Fruit fly (Drosophila melanogaster) whole organism, embryonic: ENCODE results near the gene unc-119.

ENCODE experiments used
- ATbp ChIP-seq: fragments of 200-800 bp; sonication (Bioruptor generic); optimal IDR thresholded peaks from 2 replicates; lab custom pipeline; 2017; ENCODE audit warnings: missing biosample characterization, mild to moderate bottlenecking, missing genetic modification characterization, missing genetic modification reagents
- Adf1 ChIP-seq: fragments of 200-800 bp; sonication (Bioruptor generic); IDR thresholded peaks from 2 replicates; pipeline ENCODE4 v1.3.6; 2022; ENCODE audit warnings: missing biosample characterization, missing genetic modification characterization
- C15 ChIP-seq: fragments of 200-800 bp; sonication (Bioruptor generic); IDR thresholded peaks from 3 replicates; pipeline ENCODE4 v1.3.6; 2022; ENCODE audit warnings: missing biosample characterization, missing genetic modification characterization
- CG10209 ChIP-seq: fragments of 200-800 bp; sonication (Bioruptor generic); optimal IDR thresholded peaks from 3 replicates; lab custom pipeline; 2017; ENCODE audit warnings: missing biosample characterization, mild to moderate bottlenecking, missing genetic modification characterization, missing genetic modification reagents
- CG10274 ChIP-seq: fragments of 200-800 bp; sonication (Bioruptor generic); optimal IDR thresholded peaks from 3 replicates; lab custom pipeline; 2017; ENCODE audit warnings: missing biosample characterization, mild to moderate bottlenecking, missing genetic modification characterization
- CG10366 ChIP-seq: fragments of 200-800 bp; sonication (Bioruptor generic); IDR thresholded peaks from 2 replicates; pipeline ENCODE4 v1.3.6; 2022; ENCODE audit warnings: missing biosample characterization, missing genetic modification characterization
- CG10543 ChIP-seq: fragments of 200-800 bp; sonication (Bioruptor generic); optimal IDR thresholded peaks from 3 replicates; lab custom pipeline; 2017; ENCODE audit warnings: missing biosample characterization, mild to moderate bottlenecking, missing genetic modification characterization, moderate library complexity
- CG10565 ChIP-seq: fragments of 200-800 bp; sonication (Bioruptor generic); optimal IDR thresholded peaks from 3 replicates; lab custom pipeline; 2016; ENCODE audit warnings: missing biosample characterization, mild to moderate bottlenecking, missing genetic modification characterization
- CG11560 ChIP-seq: fragments of 200-800 bp; sonication (Bioruptor generic); IDR thresholded peaks from 3 replicates; pipeline ENCODE4 v1.3.6; 2022; ENCODE audit warnings: missing biosample characterization, missing genetic modification characterization
- CG14050 ChIP-seq: fragments of 200-800 bp; sonication (Bioruptor generic); IDR thresholded peaks from 3 replicates; pipeline ENCODE4 v1.3.6; 2022; ENCODE audit warnings: missing biosample characterization, missing genetic modification characterization
- CG1602 ChIP-seq: fragments of 200-800 bp; sonication (Bioruptor generic); optimal IDR thresholded peaks from 3 replicates; lab custom pipeline; 2016; ENCODE audit warnings: missing biosample characterization, missing genetic modification characterization
- CG17802 ChIP-seq: fragments of 200-800 bp; sonication (Bioruptor generic); optimal IDR thresholded peaks from 2 replicates; lab custom pipeline; 2018; ENCODE audit warnings: missing biosample characterization, mild to moderate bottlenecking, missing genetic modification characterization, moderate library complexity
- CG1792 ChIP-seq: fragments of 200-800 bp; sonication (Bioruptor generic); optimal IDR thresholded peaks from 2 replicates; lab custom pipeline; 2016; ENCODE audit warnings: missing biosample characterization, missing genetic modification characterization
- CG18476 ChIP-seq: fragments of 200-800 bp; sonication (Bioruptor generic); optimal IDR thresholded peaks from 2 replicates; lab custom pipeline; 2016; ENCODE audit warnings: missing biosample characterization, mild to moderate bottlenecking, missing genetic modification characterization
- CG18619 ChIP-seq: fragments of 200-800 bp; sonication (Bioruptor generic); optimal IDR thresholded peaks from 3 replicates; lab custom pipeline; 2017; ENCODE audit warnings: missing biosample characterization, mild to moderate bottlenecking, missing genetic modification characterization
- CG2678 ChIP-seq: fragments of 200-800 bp; sonication (Bioruptor generic); optimal IDR thresholded peaks from 3 replicates; lab custom pipeline; 2019; ENCODE audit warnings: missing biosample characterization, mild to moderate bottlenecking, missing genetic modification characterization, moderate library complexity
- CG2875 ChIP-seq: fragments of 200-800 bp; sonication (Bioruptor generic); optimal IDR thresholded peaks from 2 replicates; lab custom pipeline; 2017; ENCODE audit warnings: missing biosample characterization, mild to moderate bottlenecking, missing genetic modification characterization, missing genetic modification reagents
- CG31365 ChIP-seq: fragments of 200-800 bp; sonication (Bioruptor generic); optimal IDR thresholded peaks from 2 replicates; lab custom pipeline; 2018; ENCODE audit warnings: missing biosample characterization, mild to moderate bottlenecking, missing genetic modification characterization
- CG32767 ChIP-seq: fragments of 200-800 bp; sonication (Bioruptor generic); IDR thresholded peaks from 2 replicates; pipeline ENCODE4 v1.3.6; 2022; ENCODE audit warnings: missing biosample characterization, missing genetic modification characterization
- CG34422 ChIP-seq: fragments of 200-800 bp; sonication (Bioruptor generic); IDR thresholded peaks from 3 replicates; pipeline ENCODE4 v1.3.6; 2022; ENCODE audit warnings: missing biosample characterization, missing genetic modification characterization
- CG42726 ChIP-seq: fragments of 200-800 bp; sonication (Bioruptor generic); IDR thresholded peaks from 2 replicates; pipeline ENCODE4 v1.3.6; 2022; ENCODE audit warnings: missing biosample characterization, missing genetic modification characterization; ENCODE audit not compliant: partially characterized antibody
- CG4854 ChIP-seq: fragments of 200-800 bp; sonication (Bioruptor generic); optimal IDR thresholded peaks from 2 replicates; lab custom pipeline; 2016; ENCODE audit warnings: missing biosample characterization, missing genetic modification characterization, inconsistent platforms
- CG6689 ChIP-seq: fragments of 200-800 bp; sonication (Bioruptor generic); IDR thresholded peaks from 2 replicates; pipeline ENCODE4 v1.3.6; 2022; ENCODE audit warnings: missing biosample characterization, missing genetic modification characterization
- CG7928 ChIP-seq: fragments of 200-800 bp; sonication (Bioruptor generic); optimal IDR thresholded peaks from 2 replicates; lab custom pipeline; 2017; ENCODE audit warnings: missing biosample characterization, mild to moderate bottlenecking, missing genetic modification characterization
- CG7987 ChIP-seq: fragments of 200-800 bp; sonication (Bioruptor generic); optimal IDR thresholded peaks from 2 replicates; lab custom pipeline; 2018; ENCODE audit warnings: missing biosample characterization, mild to moderate bottlenecking, missing genetic modification characterization, moderate library complexity
- CG8281 ChIP-seq: fragments of 200-800 bp; sonication (Bioruptor generic); optimal IDR thresholded peaks from 2 replicates; lab custom pipeline; 2018; ENCODE audit warnings: missing biosample characterization, mild to moderate bottlenecking, missing genetic modification characterization, moderate library complexity
- CG9817 ChIP-seq: fragments of 200-800 bp; sonication (Bioruptor generic); optimal IDR thresholded peaks from 2 replicates; lab custom pipeline; 2018; ENCODE audit warnings: missing biosample characterization, mild to moderate bottlenecking, missing genetic modification characterization, moderate library complexity
- CG9932 ChIP-seq: fragments of 200-800 bp; sonication (Bioruptor generic); IDR thresholded peaks from 2 replicates; pipeline ENCODE4 v1.3.6; 2022; ENCODE audit warnings: missing biosample characterization, missing genetic modification characterization
- D19A ChIP-seq: fragments of 200-800 bp; optimal IDR thresholded peaks from 3 replicates; lab custom pipeline; 2019; ENCODE audit warnings: missing biosample characterization, mild to moderate bottlenecking, missing genetic modification characterization, moderate library complexity
- Gug ChIP-seq: fragments of 200-800 bp; sonication (Bioruptor generic); IDR thresholded peaks from 4 replicates; pipeline ENCODE4 v1.3.6; 2022; ENCODE audit warnings: missing biosample characterization, missing genetic modification characterization
- HHEX ChIP-seq: fragments of 200-800 bp; sonication (Bioruptor generic); optimal IDR thresholded peaks from 3 replicates; lab custom pipeline; 2017; ENCODE audit warnings: missing biosample characterization, mild to moderate bottlenecking, missing genetic modification characterization, missing genetic modification reagents
- Hr39 ChIP-seq: fragments of >200 bp; optimal IDR thresholded peaks from 2 replicates; lab custom pipeline; 2017
- Hr78 ChIP-seq, 2 experiments: fragments of 200-800 bp in 1 of 2; fragments of >200 bp in 1 of 2; sonication (Bioruptor generic) in 1 of 2; optimal IDR thresholded peaks; 2 replicates each; lab custom pipeline; 2017 to 2019; ENCODE audit warnings: missing biosample characterization in 2 of 2, missing genetic modification characterization in 2 of 2, mild to moderate bottlenecking in 1 of 2, moderate library complexity in 1 of 2
- Ravus ChIP-seq: fragments of 200-800 bp; sonication (Bioruptor generic); IDR thresholded peaks from 2 replicates; pipeline ENCODE4 v1.3.6; 2022; ENCODE audit warnings: missing biosample characterization, missing genetic modification characterization
- Tbp ChIP-seq: fragments of >200 bp; optimal IDR thresholded peaks from 2 replicates; lab custom pipeline; 2018; ENCODE audit warnings: missing biosample characterization, missing genetic modification characterization
- bbx ChIP-seq: fragments of 200-800 bp; sonication (Bioruptor generic); IDR thresholded peaks from 2 replicates; pipeline ENCODE4 v1.3.6; 2022; ENCODE audit warnings: missing biosample characterization, missing genetic modification characterization; ENCODE audit not compliant: partially characterized antibody
- bowl ChIP-seq: fragments of 200-800 bp; sonication (Bioruptor generic); IDR thresholded peaks from 2 replicates; pipeline ENCODE4 v1.3.6; 2022; ENCODE audit warnings: missing biosample characterization, missing genetic modification characterization
- ems ChIP-seq: fragments of 200-800 bp; sonication (Bioruptor generic); optimal IDR thresholded peaks from 3 replicates; lab custom pipeline; 2016; ENCODE audit warnings: missing biosample characterization, missing genetic modification characterization
- fd64A ChIP-seq: fragments of 200-800 bp; sonication (Bioruptor generic); optimal IDR thresholded peaks from 3 replicates; lab custom pipeline; 2018; ENCODE audit warnings: missing biosample characterization, mild to moderate bottlenecking, missing genetic modification characterization
- gsb ChIP-seq: fragments of 200-800 bp; sonication (Bioruptor generic); IDR thresholded peaks from 2 replicates; pipeline ENCODE4 v1.3.6; 2022; ENCODE audit warnings: missing biosample characterization, missing genetic modification characterization
- hkb ChIP-seq, 2 experiments: fragments of 200-800 bp in 1 of 2; fragments of >200 bp in 1 of 2; sonication (Bioruptor generic) in 1 of 2; IDR thresholded peaks in 1 of 2; optimal IDR thresholded peaks in 1 of 2; 2 replicates each; pipeline versions ENCODE4 v1.3.6 to Lab custom; 2017 to 2022; ENCODE audit warnings: missing biosample characterization in 1 of 2, missing genetic modification characterization in 1 of 2
- lab ChIP-seq: fragments of 200-800 bp; sonication (Bioruptor generic); optimal IDR thresholded peaks from 3 replicates; lab custom pipeline; 2017; ENCODE audit warnings: missing biosample characterization, missing genetic modification characterization, mild to moderate bottlenecking, moderate library complexity, missing genetic modification reagents
- lmd ChIP-seq: fragments of 200-800 bp; sonication (Bioruptor generic); IDR thresholded peaks from 2 replicates; pipeline ENCODE4 v1.3.6; 2022; ENCODE audit warnings: missing biosample characterization, missing genetic modification characterization
- luna ChIP-seq: fragments of 200-800 bp; sonication (Bioruptor generic); optimal IDR thresholded peaks from 2 replicates; lab custom pipeline; 2016; ENCODE audit warnings: missing biosample characterization, missing genetic modification characterization
- sisA ChIP-seq: fragments of 200-800 bp; sonication (Bioruptor generic); IDR thresholded peaks from 2 replicates; pipeline ENCODE4 v1.3.6; 2022; ENCODE audit warnings: missing biosample characterization, missing genetic modification characterization
- sr ChIP-seq: fragments of 200-800 bp; sonication (Bioruptor generic); IDR thresholded peaks from 3 replicates; pipeline ENCODE4 v1.3.6; 2022; ENCODE audit warnings: missing biosample characterization, missing genetic modification characterization
- twi ChIP-seq: fragments of 200-800 bp; optimal IDR thresholded peaks from 2 replicates; lab custom pipeline; 2019; ENCODE audit warnings: missing biosample characterization, mild to moderate bottlenecking, missing genetic modification characterization, moderate library complexity
- zen ChIP-seq: fragments of 200-800 bp; sonication (Bioruptor generic); optimal IDR thresholded peaks from 3 replicates; lab custom pipeline; 2018; ENCODE audit warnings: missing biosample characterization, mild to moderate bottlenecking, missing genetic modification characterization, moderate library complexity
- zfh1 ChIP-seq: fragments of 200-800 bp; sonication (Bioruptor generic); IDR thresholded peaks from 3 replicates; pipeline ENCODE4 v1.3.6; 2022; ENCODE audit warnings: missing biosample characterization, missing genetic modification characterization

unc-119 gene

DNA sequence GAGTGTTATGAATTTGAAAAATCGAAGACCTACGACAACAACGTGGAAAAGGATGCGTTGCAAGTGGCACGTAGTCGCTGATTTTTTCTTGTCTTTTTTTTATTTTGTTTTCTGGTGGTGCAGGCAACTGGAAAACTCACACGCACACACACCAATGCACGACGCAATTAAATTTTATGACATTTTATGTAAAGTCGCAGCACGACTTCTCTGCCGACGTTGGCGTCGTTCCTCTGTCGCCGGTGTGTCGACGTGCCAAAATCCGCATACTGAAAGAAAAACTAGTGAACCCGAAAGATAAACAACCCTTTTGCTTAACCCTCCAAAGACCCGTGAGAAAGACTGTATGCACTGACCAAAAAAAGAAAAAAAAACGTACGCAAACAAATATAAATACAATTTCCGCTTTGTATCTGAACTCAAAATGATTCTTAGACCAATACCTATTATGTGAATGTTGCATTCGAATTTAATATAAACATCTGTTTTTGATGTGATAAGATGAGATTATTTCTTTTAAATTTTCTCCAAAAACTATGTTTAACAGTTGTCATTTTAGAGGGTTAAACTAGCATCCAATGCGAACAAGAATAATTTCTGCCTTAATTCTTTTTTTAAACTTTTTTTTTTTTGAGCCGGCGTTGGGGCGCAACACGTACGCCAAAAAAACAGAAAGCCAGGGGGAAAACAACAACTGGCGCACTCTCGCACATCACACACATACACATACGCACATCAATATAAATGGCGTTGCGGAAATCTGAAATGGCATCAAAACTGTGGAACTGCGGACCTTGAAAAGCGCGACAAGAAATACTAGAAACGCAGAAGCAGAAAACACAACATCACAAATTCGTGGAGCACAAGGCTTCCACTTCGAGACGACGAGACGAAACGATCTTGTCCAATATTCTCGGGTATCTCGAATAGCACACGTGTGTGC lies 43.0 kb upstream of the unc-119 start (continued):
- no peak for TF ChIP-seq CG32767 (GFP tag; lab: Robert Waterston, UW)
- no peak for TF ChIP-seq twi (tag; lab: Kevin White, UChicago)
- no peak for TF ChIP-seq sisA (GFP tag; lab: Robert Waterston, UW)
- TF ChIP-seq CG18476: peak; percentile 16
- TF ChIP-seq CG6689 (GFP tag; lab: Robert Waterston, UW): no peak
- no peak for TF ChIP-seq ATbp
- TF ChIP-seq CG34422 (GFP tag; lab: Robert Waterston, UW): peak; percentile 44; the same call in 1 of the 3 replicates
- TF ChIP-seq luna: no peak
- TF ChIP-seq CG14050: no peak
- no peak for TF ChIP-seq Tbp
- TF ChIP-seq Gug (GFP tag; lab: Robert Waterston, UW): peak; percentile 12; the same call in 1 of the 4 replicates
- no peak for TF ChIP-seq HHEX (GFP tag; lab: Kevin White, UChicago)
- TF ChIP-seq CG1792 (GFP tag; lab: Kevin White, UChicago): peak; percentile 38
- no peak for TF ChIP-seq fd64A (GFP tag; lab: Kevin White, UChicago)
- no peak for TF ChIP-seq CG8281 (tag; lab: Kevin White, UChicago)
- TF ChIP-seq C15 (GFP tag; lab: Robert Waterston, UW): no peak
- no peak for TF ChIP-seq CG1602 (GFP tag; lab: Kevin White, UChicago)
- peak; percentile 7 for TF ChIP-seq ems
- no peak for TF ChIP-seq CG4854 (GFP tag; lab: Kevin White, UChicago)
- TF ChIP-seq CG7928 (GFP tag; lab: Kevin White, UChicago): no peak
- TF ChIP-seq Adf1: peak; percentile 66
- TF ChIP-seq CG7987: no peak
- peak; percentile 81 for TF ChIP-seq CG9932 (GFP tag; lab: Robert Waterston, UW)
- TF ChIP-seq gsb (GFP tag; lab: Robert Waterston, UW): no peak
- no peak for TF ChIP-seq Hr39 (lab: Kevin White, UChicago)
- no peak for TF ChIP-seq zen (tag; lab: Kevin White, UChicago)
- no peak for TF ChIP-seq CG42726
- TF ChIP-seq Ravus (GFP tag; lab: Robert Waterston, UW): no peak
- no peak for TF ChIP-seq D19A (tag; lab: Kevin White, UChicago)
- TF ChIP-seq bowl (GFP tag; lab: Robert Waterston, UW): no peak
- no peak for TF ChIP-seq CG10366 (GFP tag; lab: Robert Waterston, UW)
- TF ChIP-seq CG10274: no peak
- peak; percentile 62 for TF ChIP-seq lab
- TF ChIP-seq CG11560 (tag; lab: Robert Waterston, UW): no peak
- TF ChIP-seq CG10209 (GFP tag; lab: Kevin White, UChicago): no peak
- TF ChIP-seq lmd (GFP tag; lab: Robert Waterston, UW): peak; percentile 5
- TF ChIP-seq CG10543 (GFP tag; lab: Kevin White, UChicago): no peak
- no peak for TF ChIP-seq CG2875 (GFP tag; lab: Kevin White, UChicago)
- no peak for TF ChIP-seq sr (GFP tag; lab: Robert Waterston, UW)
- TF ChIP-seq CG9817 (tag; lab: Kevin White, UChicago): peak; percentile 53
- TF ChIP-seq CG31365 (tag; lab: Kevin White, UChicago): no peak
- peak; percentile 2 for TF ChIP-seq CG18619
- TF ChIP-seq CG17802 (tag; lab: Kevin White, UChicago): no peak
- no peak for TF ChIP-seq hkb (optimal IDR thresholded peaks at IDR 0.05; lab: Kevin White, UChicago)
- no peak for TF ChIP-seq hkb (GFP tag; IDR thresholded peaks at IDR 0.05; lab: Robert Waterston, UW)
- TF ChIP-seq CG10565 (GFP tag; lab: Kevin White, UChicago): no peak
- TF ChIP-seq bbx: no peak
- TF ChIP-seq Hr78 (GFP tag; optimal IDR thresholded peaks at IDR 0.05; lab: Kevin White, UChicago): no peak
- peak; percentile 31 for TF ChIP-seq CG2678 (tag; lab: Kevin White, UChicago)
- TF ChIP-seq zfh1 (GFP tag; lab: Robert Waterston, UW): peak; percentile 41; the same call in 1 of the 3 replicates
